Fruit fly (Drosophila melanogaster) whole organism, pupa: ENCODE measurements around the gene CG12010.

Experiments used
- CG14655 ChIP-seq: fragments of 200-800 bp; sonication (Bioruptor generic); optimal IDR thresholded peaks from 3 replicates; lab custom pipeline; 2017; ENCODE audit warnings: mild to moderate bottlenecking, missing biosample characterization, missing genetic modification reagents, missing genetic modification characterization
- CG15710 ChIP-seq: fragments of 200-800 bp; sonication (Bioruptor generic); optimal IDR thresholded peaks from 2 replicates; lab custom pipeline; 2018; ENCODE audit warnings: missing biosample characterization, mild to moderate bottlenecking, missing genetic modification characterization, moderate library complexity
- CG32121 ChIP-seq: fragments of 200-800 bp; sonication (Bioruptor generic); IDR thresholded peaks from 2 replicates; pipeline ENCODE4 v1.3.6; 2022; ENCODE audit warnings: missing biosample characterization, missing genetic modification characterization
- EcR ChIP-seq: fragments of 200-800 bp; sonication (Bioruptor generic); optimal IDR thresholded peaks from 3 replicates; lab custom pipeline; 2019; ENCODE audit warnings: missing biosample characterization, missing genetic modification characterization, mild to moderate bottlenecking, moderate library complexity, missing genetic modification reagents
- gl ChIP-seq: fragments of 200-800 bp; sonication (Bioruptor generic); optimal IDR thresholded peaks from 2 replicates; lab custom pipeline; 2018; ENCODE audit warnings: missing biosample characterization, mild to moderate bottlenecking, missing genetic modification characterization

DNA sequence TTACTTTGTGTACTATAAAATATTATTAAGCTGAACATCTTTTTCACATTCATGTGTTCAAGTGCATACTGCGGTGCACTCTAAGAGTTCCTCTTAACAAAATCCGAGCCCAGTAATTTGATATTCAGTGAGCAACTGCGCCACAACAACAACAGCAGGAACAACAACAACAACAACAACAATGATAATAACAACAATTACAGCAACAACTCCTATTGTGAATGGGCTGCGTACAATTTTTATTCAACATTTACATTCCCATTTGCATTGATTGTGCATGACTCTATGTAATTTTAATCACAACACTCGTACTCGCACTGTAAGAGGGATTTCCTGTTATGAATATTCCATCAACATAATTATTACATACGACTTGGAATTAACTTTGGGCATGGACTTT is 13.5 kb downstream of the CG12010 start:
- TF ChIP-seq gl (tag; lab: Kevin White, UChicago) = no peak
- no peak for TF ChIP-seq EcR (GFP tag; lab: Kevin White, UChicago)
- no peak for TF ChIP-seq CG15710 (tag; lab: Kevin White, UChicago)
- no peak for TF ChIP-seq CG32121
- TF ChIP-seq CG14655 (GFP tag; lab: Kevin White, UChicago) = no peak
